Worm (Caenorhabditis elegans): ENCODE measurements around the gene K04F1.9.
"Not testable (repeated sequence)": the region's sequence is repeated elsewhere in the genome, so short reads cannot be mapped to it uniquely, and the experiment has no call there.

K04F1.9 gene

ce11 chrV:1682279-1682678 is 17.3 kb downstream of the K04F1.9 start, which contains the start of gene srh-3:
srh-3 (plus strand) TSS chrV:1682579.
- TF ChIP-seq drap-1 (GFP tag; optimal IDR thresholded peaks at IDR 0.05) (no peak), ceh-43 (GFP tag; optimal IDR thresholded peaks at IDR 0.05) (no peak), bed-3 (GFP tag; optimal IDR thresholded peaks at IDR 0.05) (no peak), nhr-12 (tag; optimal IDR thresholded peaks at IDR 0.05) (no peak), snpc-4 (tag; optimal IDR thresholded peaks at IDR 0.05) (no peak)

ce11 chrV:1685328-1685727 is 20.3 kb downstream of the K04F1.9 start, which contains the start of gene srh-5:
srh-5 (plus strand) TSS chrV:1685628.
- TF ChIP-seq hlh-1 (tag; optimal IDR thresholded peaks at IDR 0.05), result no peak
- no peak for TF ChIP-seq nhr-28 (tag; optimal IDR thresholded peaks at IDR 0.05)
- no peak for TF ChIP-seq snpc-4 (tag; optimal IDR thresholded peaks at IDR 0.05)
- TF ChIP-seq unc-62 (GFP tag; optimal IDR thresholded peaks at IDR 0.05), result no peak
- TF ChIP-seq M03D4.4 (tag; optimal IDR thresholded peaks at IDR 0.05), result no peak
- no peak for TF ChIP-seq ham-2 (GFP tag; optimal IDR thresholded peaks at IDR 0.05)
- TF ChIP-seq blmp-1 (tag; optimal IDR thresholded peaks at IDR 0.05), result no peak
- no peak for TF ChIP-seq unc-120 (tag; optimal IDR thresholded peaks at IDR 0.05; ENCODE audit: poor library complexity, severe bottlenecking)
- no peak for TF ChIP-seq sem-2 (GFP tag; optimal IDR thresholded peaks at IDR 0.05)
- no peak for TF ChIP-seq nhr-76 (tag; optimal IDR thresholded peaks at IDR 0.05)

ce11 chrV:1692494-1692893 is 27.5 kb downstream of the K04F1.9 start, which contains the start of gene Y46H3C.5:
Y46H3C.5 (minus strand) TSS chrV:1692495.
- TF ChIP-seq mab-5, nhr-12, M03D4.4 (tag; optimal IDR thresholded peaks at IDR 0.05): not testable (repeated sequence)

- TF ChIP-seq nhr-76 (tag; optimal IDR thresholded peaks at IDR 0.05); ceh-83 (GFP tag; optimal IDR thresholded peaks at IDR 0.05); lin-32 (GFP tag; optimal IDR thresholded peaks at IDR 0.05): not testable (repeated sequence)
Observed at ce11 chrV:1693876-1694275, 28.9 kb downstream of the K04F1.9 start, which contains the start of gene Y46H3C.7. Y46H3C.7 (minus strand) TSS chrV:1694022.

- TF ChIP-seq nhr-76 (tag; optimal IDR thresholded peaks at IDR 0.05) (no peak), ceh-43 (GFP tag; optimal IDR thresholded peaks at IDR 0.05) (no peak), elt-1 (tag; optimal IDR thresholded peaks at IDR 0.05; ENCODE audit: borderline replicate concordance, insufficient read depth) (no peak), snpc-4 (tag; optimal IDR thresholded peaks at IDR 0.05) (no peak), lin-32 (GFP tag; optimal IDR thresholded peaks at IDR 0.05) (no peak), mls-2 (tag; optimal IDR thresholded peaks at IDR 0.05) (no peak), mep-1 (tag; optimal IDR thresholded peaks at IDR 0.05) (no peak), mab-5 (tag; optimal IDR thresholded peaks at IDR 0.05) (no peak), lsy-2 (tag; optimal IDR thresholded peaks at IDR 0.05) (no peak), ceh-39 (tag; optimal IDR thresholded peaks at IDR 0.05) (no peak), hlh-1 (tag; optimal IDR thresholded peaks at IDR 0.05) (no peak), ztf-11 (tag; optimal IDR thresholded peaks at IDR 0.05) (no peak), tbx-8 (GFP tag; optimal IDR thresholded peaks at IDR 0.05) (no peak), unc-62 (GFP tag; optimal IDR thresholded peaks at IDR 0.05) (no peak), unc-120 (tag; optimal IDR thresholded peaks at IDR 0.05; ENCODE audit: poor library complexity, severe bottlenecking) (no peak), unc-39 (tag; optimal IDR thresholded peaks at IDR 0.05) (no peak), pha-4 (tag; optimal IDR thresholded peaks at IDR 0.05) (no peak), nhr-12 (tag; optimal IDR thresholded peaks at IDR 0.05) (no peak), bed-3 (GFP tag; optimal IDR thresholded peaks at IDR 0.05) (no peak)
Observed at ce11 chrV:1698400-1698799, 33.4 kb downstream of the K04F1.9 start.

- TF ChIP-seq lin-13 (tag; optimal IDR thresholded peaks at IDR 0.05), result no peak
- no peak for TF ChIP-seq mls-2 (tag; optimal IDR thresholded peaks at IDR 0.05)
- no peak for TF ChIP-seq mep-1 (tag; optimal IDR thresholded peaks at IDR 0.05)
- TF ChIP-seq pha-4 (tag; optimal IDR thresholded peaks at IDR 0.05), result no peak
- TF ChIP-seq unc-120 (tag; optimal IDR thresholded peaks at IDR 0.05; ENCODE audit: poor library complexity, severe bottlenecking), result no peak
- no peak for TF ChIP-seq drap-1 (GFP tag; optimal IDR thresholded peaks at IDR 0.05)
- no peak for TF ChIP-seq unc-62 (GFP tag; optimal IDR thresholded peaks at IDR 0.05)
- TF ChIP-seq bed-3 (GFP tag; optimal IDR thresholded peaks at IDR 0.05), result no peak
- no peak for TF ChIP-seq ceh-43 (GFP tag; optimal IDR thresholded peaks at IDR 0.05)
- no peak for TF ChIP-seq nhr-12 (tag; optimal IDR thresholded peaks at IDR 0.05)
- TF ChIP-seq hlh-1 (tag; optimal IDR thresholded peaks at IDR 0.05), result no peak
- TF ChIP-seq mab-5 (tag; optimal IDR thresholded peaks at IDR 0.05), result no peak
- no peak for TF ChIP-seq sem-2 (GFP tag; optimal IDR thresholded peaks at IDR 0.05)
Observed at ce11 chrV:1699228-1699795, 34.3 kb downstream of the K04F1.9 start.

All from whole organism, mixed stage, embryonic.